Fruit fly (Drosophila melanogaster): ENCODE measurements around the gene ND-15.

The ND-15 gene

DNA sequence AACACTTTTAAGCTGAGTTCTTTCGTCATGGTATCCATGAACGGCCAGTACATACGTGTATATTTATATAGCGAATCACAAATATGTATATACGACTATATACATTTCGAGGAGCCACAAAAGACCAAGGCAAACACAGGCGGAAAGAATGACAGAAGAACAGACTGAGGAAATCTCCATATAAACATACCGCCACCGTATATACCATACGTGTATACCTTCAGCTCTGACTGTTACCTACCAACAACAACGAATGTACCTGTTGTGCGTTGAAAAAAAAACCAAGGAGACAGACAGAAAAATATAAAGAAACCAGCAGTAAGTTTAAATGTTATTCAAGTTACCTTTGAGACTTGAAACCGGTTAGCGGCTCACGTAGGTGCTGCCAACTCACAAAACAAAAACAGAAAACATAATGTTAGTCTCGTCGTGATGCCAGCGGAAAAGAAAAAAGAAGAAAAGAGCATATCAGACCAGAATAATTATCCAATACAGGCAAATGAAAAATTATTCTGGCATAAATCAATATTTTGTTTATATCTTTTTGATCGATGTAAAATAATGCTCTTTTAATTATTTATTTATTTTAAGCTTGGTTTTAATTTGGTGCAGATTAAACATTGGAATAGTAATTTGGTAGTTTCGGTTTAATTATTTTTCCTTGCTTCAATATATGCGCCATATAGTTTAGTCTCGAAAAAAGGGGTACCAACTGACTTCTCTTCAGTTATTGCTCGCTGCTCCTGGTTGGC, 57.1 kb downstream of the ND-15 start (continued):
- TF ChIP-seq CG13296 (GFP tag; optimal IDR thresholded peaks at IDR 0.05), result peak; percentile 28
- TF ChIP-seq Xbp1 (GFP tag; optimal IDR thresholded peaks at IDR 0.05), result no peak
- TF ChIP-seq CG6654 (GFP tag; optimal IDR thresholded peaks at IDR 0.05), result no peak
- TF ChIP-seq Hey (tag; optimal IDR thresholded peaks at IDR 0.05), result no peak
- TF ChIP-seq lab (GFP tag; optimal IDR thresholded peaks at IDR 0.05), result peak; percentile 46
- TF ChIP-seq Dp (GFP tag; optimal IDR thresholded peaks at IDR 0.05), result no peak
- TF ChIP-seq CG7839 (tag; optimal IDR thresholded peaks at IDR 0.05), result no peak
- no peak for TF ChIP-seq CG10462 (GFP tag; optimal IDR thresholded peaks at IDR 0.05)
- TF ChIP-seq her (GFP tag; optimal IDR thresholded peaks at IDR 0.05), result no peak
- TF ChIP-seq ci (GFP tag; IDR thresholded peaks at IDR 0.05), result no peak
- TF ChIP-seq gce (GFP tag; IDR thresholded peaks at IDR 0.05), result no peak
- no peak for TF ChIP-seq hkb (optimal IDR thresholded peaks at IDR 0.05)
- TF ChIP-seq hkb (GFP tag; IDR thresholded peaks at IDR 0.05), result no peak
- no peak for TF ChIP-seq da (GFP tag; optimal IDR thresholded peaks at IDR 0.05)
- no peak for TF ChIP-seq Hr39 (optimal IDR thresholded peaks at IDR 0.05)
- no peak for TF ChIP-seq HLH4C (GFP tag; IDR thresholded peaks at IDR 0.05; ENCODE audit: partially characterized antibody)
- TF ChIP-seq CG17328 (GFP tag; IDR thresholded peaks at IDR 0.05), result no peak
- TF ChIP-seq kah (GFP tag; optimal IDR thresholded peaks at IDR 0.05), result no peak
- peak; percentile 81 for TF ChIP-seq sqz (GFP tag; optimal IDR thresholded peaks at IDR 0.05)
- no peak for TF ChIP-seq CG6683 (GFP tag; optimal IDR thresholded peaks at IDR 0.05)
- no peak for TF ChIP-seq row (GFP tag; IDR thresholded peaks at IDR 0.05)
- TF ChIP-seq CG12942 (GFP tag; optimal IDR thresholded peaks at IDR 0.05), result no peak
- no peak for TF ChIP-seq CG1529 (GFP tag; optimal IDR thresholded peaks at IDR 0.05)
- TF ChIP-seq ewg (GFP tag; optimal IDR thresholded peaks at IDR 0.05), result no peak
- no peak for TF ChIP-seq Xrp1 (GFP tag; IDR thresholded peaks at IDR 0.05)
- TF ChIP-seq jing (GFP tag; optimal IDR thresholded peaks at IDR 0.05), result no peak
- TF ChIP-seq gfzf (GFP tag; optimal IDR thresholded peaks at IDR 0.05), result no peak
- no peak for TF ChIP-seq ind (GFP tag; optimal IDR thresholded peaks at IDR 0.05)
- TF ChIP-seq dpn (GFP tag; optimal IDR thresholded peaks at IDR 0.05), result no peak
- no peak for TF ChIP-seq CG13775 (GFP tag; optimal IDR thresholded peaks at IDR 0.05)
- peak; percentile 7 for TF ChIP-seq caup (GFP tag; optimal IDR thresholded peaks at IDR 0.05; ENCODE audit: severe bottlenecking)
- no peak for TF ChIP-seq ara (GFP tag; IDR thresholded peaks at IDR 0.05)
- TF ChIP-seq sna (GFP tag; IDR thresholded peaks at IDR 0.05; ENCODE audit: partially characterized antibody), result no peak
- TF ChIP-seq oc (tag; optimal IDR thresholded peaks at IDR 0.05), result no peak
- TF ChIP-seq CG16863 (GFP tag; optimal IDR thresholded peaks at IDR 0.05), result no peak
- TF ChIP-seq usp (GFP tag; optimal IDR thresholded peaks at IDR 0.05), result no peak
- TF ChIP-seq CG11695 (GFP tag; IDR thresholded peaks at IDR 0.05), result no peak
- TF ChIP-seq Chrac-16 (GFP tag; optimal IDR thresholded peaks at IDR 0.05), result no peak
- TF ChIP-seq zf30C (GFP tag; optimal IDR thresholded peaks at IDR 0.05), result no peak
- TF ChIP-seq CG5180 (GFP tag; optimal IDR thresholded peaks at IDR 0.05), result no peak
- no peak for TF ChIP-seq CG1647 (GFP tag; optimal IDR thresholded peaks at IDR 0.05)
- peak; percentile 55 for TF ChIP-seq D19B (GFP tag; optimal IDR thresholded peaks at IDR 0.05)
- TF ChIP-seq chif (GFP tag; optimal IDR thresholded peaks at IDR 0.05), result no peak
- TF ChIP-seq CG11247 (GFP tag; IDR thresholded peaks at IDR 0.05), result no peak
- peak; percentile 7 for TF ChIP-seq CG17359 (tag; optimal IDR thresholded peaks at IDR 0.05)
- peak; percentile 59 for TF ChIP-seq sd (tag; optimal IDR thresholded peaks at IDR 0.05)
- TF ChIP-seq org-1 (GFP tag; optimal IDR thresholded peaks at IDR 0.05), result no peak
- no peak for TF ChIP-seq rib (GFP tag; IDR thresholded peaks at IDR 0.05)
- no peak for TF ChIP-seq CG6854 (GFP tag; optimal IDR thresholded peaks at IDR 0.05)
- no peak for TF ChIP-seq HmgZ (tag; optimal IDR thresholded peaks at IDR 0.05)
- TF ChIP-seq pho (GFP tag; optimal IDR thresholded peaks at IDR 0.05), result no peak
